Worm (Caenorhabditis elegans) whole organism, L1 larva: ENCODE data around the gene B0361.4.

Experiments used
- F16B12.6 ChIP-seq: fragments of 150-350 bp; optimal IDR thresholded peaks from 2 replicates; lab custom pipeline; 2014; ENCODE audit warnings: missing biosample characterization, missing genetic modification characterization
- alr-1 ChIP-seq: fragments of 200-800 bp; sonication (Bioruptor generic); optimal IDR thresholded peaks from 2 replicates; lab custom pipeline; 2018; ENCODE audit warnings: borderline replicate concordance, mild to moderate bottlenecking, missing genetic modification characterization, missing compliant biosample characterization
- ceh-63 ChIP-seq: fragments of 200-800 bp; sonication (Bioruptor generic); optimal IDR thresholded peaks from 2 replicates; lab custom pipeline; 2018; ENCODE audit warnings: mild to moderate bottlenecking, missing genetic modification characterization, missing compliant biosample characterization
- ceh-8 ChIP-seq: fragments of 200-800 bp; sonication (Bioruptor generic); optimal IDR thresholded peaks from 2 replicates; lab custom pipeline; 2018; ENCODE audit warnings: mild to moderate bottlenecking, missing genetic modification characterization, moderate library complexity, missing compliant biosample characterization
- ceh-82 ChIP-seq, 3 experiments: fragments of 150-350 bp in 1 of 3; sonication (generic microtip) in 2 of 3; optimal IDR thresholded peaks; 2 replicates each; lab custom pipeline; 2014 to 2017; ENCODE audit warnings: missing biosample characterization in 3 of 3, missing genetic modification characterization in 3 of 3
- ceh-88 ChIP-seq: fragments of 200-800 bp; sonication (Bioruptor generic); IDR thresholded peaks from 2 replicates; pipeline ENCODE4 v1.3.6; 2022; ENCODE audit warnings: missing genetic modification characterization, missing compliant biosample characterization
- ces-1 ChIP-seq: fragments of 150-350 bp; optimal IDR thresholded peaks from 2 replicates; lab custom pipeline; 2014; ENCODE audit warnings: missing biosample characterization, missing genetic modification reagents, missing genetic modification characterization
- dpl-1 ChIP-seq, 3 experiments: fragments of 150-350 bp in 2 of 3; sonication (generic microtip) in 1 of 3; optimal IDR thresholded peaks; 2 replicates each; lab custom pipeline; 2014 to 2017; ENCODE audit warnings: missing biosample characterization in 3 of 3, missing genetic modification characterization in 3 of 3, missing genetic modification reagents in 3 of 3
- elt-2 ChIP-seq: sonication (generic microtip); optimal IDR thresholded peaks from 2 replicates; lab custom pipeline; 2016; ENCODE audit warnings: missing genetic modification characterization, mild to moderate bottlenecking, inconsistent platforms, missing compliant biosample characterization, missing genetic modification reagents
- elt-3 ChIP-seq, 6 experiments: fragments of 150-350 bp in 1 of 6; sonication (generic microtip); optimal IDR thresholded peaks; 2 replicates each; lab custom pipeline; 2017 to 2018; ENCODE audit warnings: missing biosample characterization in 6 of 6, missing genetic modification characterization in 6 of 6, inconsistent platforms in 1 of 6
- fkh-10 ChIP-seq: sonication (generic microtip); optimal IDR thresholded peaks from 2 replicates; lab custom pipeline; 2017; ENCODE audit warnings: missing biosample characterization, missing genetic modification reagents, missing genetic modification characterization
- fkh-4 ChIP-seq: sonication (generic microtip); optimal IDR thresholded peaks from 2 replicates; lab custom pipeline; 2016; ENCODE audit warnings: missing compliant biosample characterization, missing genetic modification characterization, borderline replicate concordance
- fkh-8 ChIP-seq: sonication (generic microtip); optimal IDR thresholded peaks from 2 replicates; lab custom pipeline; 2016; ENCODE audit warnings: mild to moderate bottlenecking, missing genetic modification characterization, missing compliant biosample characterization
- grh-1 ChIP-seq: fragments of 200-800 bp; sonication (Bioruptor generic); IDR thresholded peaks from 2 replicates; pipeline ENCODE4 v1.3.6; 2022; ENCODE audit warnings: missing genetic modification reagents, missing genetic modification characterization, missing compliant biosample characterization
- hlh-17 ChIP-seq: fragments of 200-800 bp; sonication (Bioruptor generic); optimal IDR thresholded peaks from 2 replicates; lab custom pipeline; 2018; ENCODE audit warnings: missing genetic modification characterization, mild to moderate bottlenecking, missing compliant biosample characterization, moderate library complexity, borderline replicate concordance
- jun-1 ChIP-seq: fragments of 150-350 bp; optimal IDR thresholded peaks from 2 replicates; lab custom pipeline; 2014; ENCODE audit warnings: missing biosample characterization, missing genetic modification reagents, missing genetic modification characterization
- lin-13 ChIP-seq: fragments of 150-350 bp; optimal IDR thresholded peaks from 2 replicates; lab custom pipeline; 2014; ENCODE audit warnings: missing biosample characterization, missing genetic modification reagents, missing genetic modification characterization
- lin-14 ChIP-seq: fragments of 200-800 bp; sonication (Bioruptor generic); optimal IDR thresholded peaks from 2 replicates; lab custom pipeline; 2018; ENCODE audit warnings: mild to moderate bottlenecking, missing genetic modification characterization, moderate library complexity, missing compliant biosample characterization
- lin-39 ChIP-seq: fragments of 150-350 bp; optimal IDR thresholded peaks from 2 replicates; lab custom pipeline; 2014; ENCODE audit warnings: missing biosample characterization, missing genetic modification reagents, missing genetic modification characterization
- lsy-2 ChIP-seq, 2 experiments: fragments of 150-350 bp; optimal IDR thresholded peaks; 2 replicates each; lab custom pipeline; 2014; ENCODE audit warnings: missing biosample characterization in 2 of 2, missing genetic modification characterization in 2 of 2
- nhr-237 ChIP-seq: fragments of 150-350 bp; optimal IDR thresholded peaks from 2 replicates; lab custom pipeline; 2014; ENCODE audit warnings: missing biosample characterization, missing genetic modification characterization
- nhr-28 ChIP-seq: fragments of 150-350 bp; optimal IDR thresholded peaks from 2 replicates; lab custom pipeline; 2014; ENCODE audit warnings: missing biosample characterization, missing genetic modification characterization
- nhr-47 ChIP-seq: sonication (generic microtip); optimal IDR thresholded peaks from 2 replicates; lab custom pipeline; 2016; ENCODE audit warnings: mild to moderate bottlenecking, missing genetic modification characterization, moderate library complexity, missing compliant biosample characterization
- nhr-71 ChIP-seq: sonication (generic microtip); optimal IDR thresholded peaks from 2 replicates; lab custom pipeline; 2016; ENCODE audit warnings: mild to moderate bottlenecking, missing genetic modification characterization, moderate library complexity, missing compliant biosample characterization
- nhr-77 ChIP-seq: fragments of 150-350 bp; optimal IDR thresholded peaks from 2 replicates; lab custom pipeline; 2014; ENCODE audit warnings: missing biosample characterization, missing genetic modification characterization
- nhr-84 ChIP-seq: sonication (generic microtip); optimal IDR thresholded peaks from 2 replicates; lab custom pipeline; 2017; ENCODE audit warnings: missing biosample characterization, missing genetic modification characterization
- nhr-90 ChIP-seq: sonication (generic microtip); optimal IDR thresholded peaks from 2 replicates; lab custom pipeline; 2016; ENCODE audit warnings: mild to moderate bottlenecking, missing genetic modification characterization, missing compliant biosample characterization; ENCODE audit not compliant: poor library complexity
- rnt-1 ChIP-seq: sonication (generic microtip); optimal IDR thresholded peaks from 2 replicates; lab custom pipeline; 2016; ENCODE audit warnings: mild to moderate bottlenecking, missing genetic modification characterization, moderate library complexity, missing compliant biosample characterization
- snpc-4 ChIP-seq: fragments of 150-350 bp; optimal IDR thresholded peaks from 2 replicates; lab custom pipeline; 2014; ENCODE audit warnings: missing biosample characterization, missing genetic modification characterization
- snu-23 ChIP-seq: sonication (generic microtip); optimal IDR thresholded peaks from 2 replicates; lab custom pipeline; 2016; ENCODE audit warnings: missing genetic modification characterization, missing compliant biosample characterization
- sox-4 ChIP-seq: sonication (generic microtip); optimal IDR thresholded peaks from 2 replicates; lab custom pipeline; 2016; ENCODE audit warnings: missing genetic modification characterization, missing compliant biosample characterization
- swsn-7 ChIP-seq: sonication (generic microtip); optimal IDR thresholded peaks from 2 replicates; lab custom pipeline; 2016; ENCODE audit warnings: missing genetic modification characterization, missing compliant biosample characterization
- tlp-1 ChIP-seq: fragments of 150-350 bp; optimal IDR thresholded peaks from 2 replicates; lab custom pipeline; 2014; ENCODE audit warnings: missing biosample characterization, missing genetic modification characterization
- unc-130 ChIP-seq: fragments of 150-350 bp; optimal IDR thresholded peaks from 2 replicates; lab custom pipeline; 2017; ENCODE audit warnings: missing biosample characterization, missing genetic modification characterization, inconsistent platforms
- unc-30 ChIP-seq: sonication (generic microtip); optimal IDR thresholded peaks from 2 replicates; lab custom pipeline; 2017; ENCODE audit warnings: missing biosample characterization, missing genetic modification characterization
- unc-86 ChIP-seq: sonication (generic microtip); optimal IDR thresholded peaks from 2 replicates; lab custom pipeline; 2016; ENCODE audit warnings: missing genetic modification characterization, missing compliant biosample characterization
- unc-98 ChIP-seq: fragments of 200-800 bp; sonication (Bioruptor generic); IDR thresholded peaks from 2 replicates; pipeline ENCODE4 v1.3.6; 2022; ENCODE audit warnings: missing genetic modification characterization, missing compliant biosample characterization
- vab-15 ChIP-seq: sonication (generic microtip); optimal IDR thresholded peaks from 2 replicates; lab custom pipeline; 2017; ENCODE audit warnings: missing genotype, mild to moderate bottlenecking, missing genetic modification characterization, missing compliant biosample characterization
- xbp-1 ChIP-seq: sonication (generic microtip); optimal IDR thresholded peaks from 2 replicates; lab custom pipeline; 2016; ENCODE audit warnings: missing genetic modification characterization, missing compliant biosample characterization
- zag-1 ChIP-seq: fragments of 150-350 bp; optimal IDR thresholded peaks from 2 replicates; lab custom pipeline; 2014; ENCODE audit warnings: missing biosample characterization, missing genetic modification characterization
- zip-4 ChIP-seq: fragments of 200-800 bp; sonication (Bioruptor generic); optimal IDR thresholded peaks from 2 replicates; lab custom pipeline; 2018; ENCODE audit warnings: mild to moderate bottlenecking, missing genetic modification characterization, moderate library complexity, missing compliant biosample characterization
- ztf-11 ChIP-seq, 2 experiments: sonication (generic microtip); optimal IDR thresholded peaks; 2 replicates each; lab custom pipeline; 2016 to 2017; ENCODE audit warnings: missing genetic modification characterization in 2 of 2, missing biosample characterization in 1 of 2, missing compliant biosample characterization in 1 of 2

The B0361.4 gene

ce11 chrIII:7242988-7243387 is 15.8 kb upstream of the B0361.4 start, which contains the start of gene osm-10:
Gene osm-10, plus strand, starts transcription at chrIII:7243280.
- TF ChIP-seq elt-2 (tag; lab: Kevin White, UChicago): no peak
- TF ChIP-seq ceh-88: no peak
- TF ChIP-seq unc-130 (tag; lab: Kevin White, UChicago): no peak
- TF ChIP-seq nhr-71 (tag; lab: Kevin White, UChicago): peak; percentile 49
- no peak for TF ChIP-seq unc-86
- TF ChIP-seq fkh-8 (tag; lab: Kevin White, UChicago): peak; percentile 58
- TF ChIP-seq unc-98 (GFP tag; lab: Robert Waterston, UW): no peak
- TF ChIP-seq fkh-10 (GFP tag; lab: Kevin White, UChicago): no peak
- peak; percentile 77 for TF ChIP-seq ceh-8
- peak; percentile 34 for TF ChIP-seq nhr-47 (tag; lab: Kevin White, UChicago)
- no peak for TF ChIP-seq nhr-77
- TF ChIP-seq ztf-11 (tag; optimal IDR thresholded peaks at IDR 0.05; lab: Kevin White, UChicago): no peak
- TF ChIP-seq tlp-1 (tag; lab: Kevin White, UChicago): no peak
- TF ChIP-seq lin-39 (tag; lab: Kevin White, UChicago): no peak
- no peak for TF ChIP-seq swsn-7 (tag; lab: Kevin White, UChicago)
- no peak for TF ChIP-seq nhr-90
- TF ChIP-seq F16B12.6 (tag; lab: Kevin White, UChicago): no peak
- TF ChIP-seq xbp-1: no peak
- no peak for TF ChIP-seq rnt-1 (tag; lab: Kevin White, UChicago)
- TF ChIP-seq sox-4: no peak
- TF ChIP-seq snu-23 (GFP tag; lab: Kevin White, UChicago): no peak
- TF ChIP-seq ceh-63 (GFP tag; lab: Kevin White, UChicago): no peak
- no peak for TF ChIP-seq hlh-17 (GFP tag; lab: Kevin White, UChicago)

DNA sequence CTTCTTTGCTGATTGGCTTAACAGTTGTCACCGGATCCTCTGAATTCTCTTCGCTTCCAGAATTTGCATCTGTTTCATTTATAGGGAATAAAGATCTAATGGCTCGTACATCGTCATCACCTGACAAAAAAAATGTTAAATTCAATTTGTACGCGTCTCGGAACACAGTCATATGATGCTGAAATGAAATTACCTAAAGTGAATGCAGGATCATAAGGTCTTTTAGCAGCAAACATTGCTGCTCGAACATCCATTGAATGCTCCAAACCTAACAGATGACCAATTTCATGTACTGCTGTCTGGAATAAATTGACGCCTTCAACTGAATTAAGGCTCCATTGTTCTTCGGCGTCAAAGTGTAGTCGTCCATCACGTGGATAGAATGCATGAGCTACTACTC is 12.4 kb upstream of the B0361.4 start:
- TF ChIP-seq nhr-90 (no peak), nhr-47 (tag; lab: Kevin White, UChicago) (peak; percentile 3), rnt-1 (tag; lab: Kevin White, UChicago) (no peak)

- TF ChIP-seq jun-1 (no peak), zip-4 (no peak), nhr-47 (tag; lab: Kevin White, UChicago) (no peak), ztf-11 (tag; optimal IDR thresholded peaks at IDR 0.05; lab: Kevin White, UChicago) (no peak), alr-1 (tag; lab: Kevin White, UChicago) (no peak), dpl-1 (GFP tag; optimal IDR thresholded peaks at IDR 0.05; lab: Kevin White, UChicago) (no peak), unc-30 (tag; lab: Kevin White, UChicago) (no peak), grh-1 (GFP tag; lab: Robert Waterston, UW) (no peak), lsy-2 (tag; optimal IDR thresholded peaks at IDR 0.05; lab: Kevin White, UChicago) (no peak), rnt-1 (tag; lab: Kevin White, UChicago) (no peak), nhr-84 (tag; lab: Kevin White, UChicago) (no peak), nhr-28 (no peak), vab-15 (tag; lab: Kevin White, UChicago) (no peak), tlp-1 (tag; lab: Kevin White, UChicago) (no peak), xbp-1 (no peak), snpc-4 (tag; lab: Kevin White, UChicago) (no peak), fkh-8 (tag; lab: Kevin White, UChicago) (no peak), ceh-88 (no peak), elt-3 (tag; optimal IDR thresholded peaks at IDR 0.05; lab: Kevin White, UChicago) (no peak), zag-1 (tag; lab: Kevin White, UChicago) (no peak)
Measured at ce11 chrIII:7247740-7248139, 11.1 kb upstream of the B0361.4 start, which contains the start of gene zmp-6. Gene zmp-6, minus strand, starts transcription at chrIII:7247840.

DNA sequence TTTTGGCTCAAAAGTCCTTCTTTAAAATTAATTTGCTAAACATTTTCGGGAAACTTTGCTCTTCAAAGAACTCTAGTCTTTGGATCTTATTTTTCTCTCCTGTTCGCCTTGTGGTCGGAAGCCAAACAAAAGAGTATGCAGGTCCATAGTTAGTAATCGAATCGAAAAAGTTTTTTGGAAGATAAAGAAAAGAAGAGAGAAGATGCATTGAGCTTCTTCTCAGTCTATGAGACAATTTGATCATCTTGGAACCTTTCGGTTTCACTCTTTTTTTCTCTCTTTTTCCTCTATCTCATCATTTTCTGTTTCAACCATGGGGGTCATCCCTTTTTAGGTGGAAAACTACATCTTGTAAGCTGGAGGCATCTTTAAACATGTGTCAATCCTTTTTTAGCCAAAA is 5.1 kb upstream of the B0361.4 start:
- TF ChIP-seq sox-4: no peak
- TF ChIP-seq nhr-237 (tag; lab: Kevin White, UChicago): no peak
- no peak for TF ChIP-seq lin-13 (GFP tag; lab: Kevin White, UChicago)
- no peak for TF ChIP-seq ceh-82 (tag; optimal IDR thresholded peaks at IDR 0.05; lab: Kevin White, UChicago)
- no peak for TF ChIP-seq alr-1 (tag; lab: Kevin White, UChicago)
- no peak for TF ChIP-seq fkh-4
- peak; percentile 72 for TF ChIP-seq lin-14 (GFP tag; lab: Kevin White, UChicago)
- peak; percentile 78 for TF ChIP-seq fkh-10 (GFP tag; lab: Kevin White, UChicago)
- peak; percentile 82 for TF ChIP-seq ces-1 (GFP tag; lab: Kevin White, UChicago)
- no peak for TF ChIP-seq fkh-8 (tag; lab: Kevin White, UChicago)
